Fruit fly (Drosophila melanogaster) whole organism, pupa: ENCODE results near the gene CG4592.

Source experiments
- CG10348 ChIP-seq: fragments of 200-800 bp; sonication (Bioruptor generic); IDR thresholded peaks from 2 replicates; pipeline ENCODE4 v1.3.6; 2022; ENCODE audit warnings: missing biosample characterization, missing genetic modification characterization
- CG12605 ChIP-seq: fragments of 200-800 bp; sonication (Bioruptor generic); IDR thresholded peaks from 2 replicates; pipeline ENCODE4 v1.3.6; 2022; ENCODE audit warnings: missing biosample characterization, missing genetic modification characterization
- CG13204 ChIP-seq: fragments of 200-800 bp; sonication (Bioruptor generic); optimal IDR thresholded peaks from 2 replicates; lab custom pipeline; 2018; ENCODE audit warnings: missing biosample characterization, mild to moderate bottlenecking, missing genetic modification characterization, moderate library complexity
- CG14655 ChIP-seq: fragments of 200-800 bp; sonication (Bioruptor generic); optimal IDR thresholded peaks from 3 replicates; lab custom pipeline; 2017; ENCODE audit warnings: mild to moderate bottlenecking, missing biosample characterization, missing genetic modification reagents, missing genetic modification characterization
- CG15710 ChIP-seq: fragments of 200-800 bp; sonication (Bioruptor generic); optimal IDR thresholded peaks from 2 replicates; lab custom pipeline; 2018; ENCODE audit warnings: missing biosample characterization, mild to moderate bottlenecking, missing genetic modification characterization, moderate library complexity
- CG17806 ChIP-seq: fragments of 200-800 bp; sonication (Bioruptor generic); optimal IDR thresholded peaks from 2 replicates; lab custom pipeline; 2018; ENCODE audit warnings: missing biosample characterization, mild to moderate bottlenecking, missing genetic modification characterization, moderate library complexity
- CG32121 ChIP-seq: fragments of 200-800 bp; sonication (Bioruptor generic); IDR thresholded peaks from 2 replicates; pipeline ENCODE4 v1.3.6; 2022; ENCODE audit warnings: missing biosample characterization, missing genetic modification characterization
- CG34367 ChIP-seq: fragments of 200-800 bp; sonication (Bioruptor generic); optimal IDR thresholded peaks from 2 replicates; lab custom pipeline; 2018; ENCODE audit warnings: missing biosample characterization, mild to moderate bottlenecking, missing genetic modification characterization
- CG4496 ChIP-seq: fragments of 200-800 bp; sonication (Bioruptor generic); IDR thresholded peaks from 3 replicates; pipeline ENCODE4 v1.3.6; 2022; ENCODE audit warnings: missing biosample characterization, missing genetic modification characterization
- CG8159 ChIP-seq: fragments of 200-800 bp; sonication (Bioruptor generic); optimal IDR thresholded peaks from 3 replicates; lab custom pipeline; 2018; ENCODE audit warnings: missing biosample characterization, mild to moderate bottlenecking, missing genetic modification characterization, moderate library complexity
- CG8301 ChIP-seq: fragments of 200-800 bp; sonication (Bioruptor generic); optimal IDR thresholded peaks from 2 replicates; lab custom pipeline; 2018; ENCODE audit warnings: missing biosample characterization, mild to moderate bottlenecking, missing genetic modification characterization
- CG9948 ChIP-seq: fragments of 200-800 bp; sonication (Bioruptor generic); optimal IDR thresholded peaks from 2 replicates; lab custom pipeline; 2018; ENCODE audit warnings: missing biosample characterization, mild to moderate bottlenecking, missing genetic modification characterization, moderate library complexity
- D1 ChIP-seq: fragments of 200-800 bp; sonication (Bioruptor generic); optimal IDR thresholded peaks from 2 replicates; lab custom pipeline; 2018; ENCODE audit warnings: missing biosample characterization, mild to moderate bottlenecking, missing genetic modification characterization, moderate library complexity
- EcR ChIP-seq: fragments of 200-800 bp; sonication (Bioruptor generic); optimal IDR thresholded peaks from 3 replicates; lab custom pipeline; 2019; ENCODE audit warnings: missing biosample characterization, missing genetic modification characterization, mild to moderate bottlenecking, moderate library complexity, missing genetic modification reagents
- Ets98B ChIP-seq: fragments of 200-800 bp; sonication (Bioruptor generic); IDR thresholded peaks from 2 replicates; pipeline ENCODE4 v1.3.6; 2022; ENCODE audit warnings: missing biosample characterization, missing genetic modification characterization
- Pif1A ChIP-seq: fragments of 200-800 bp; sonication (Bioruptor generic); optimal IDR thresholded peaks from 3 replicates; lab custom pipeline; 2016; ENCODE audit warnings: missing biosample characterization, missing genetic modification characterization
- Pif1B ChIP-seq: fragments of 200-800 bp; sonication (Bioruptor generic); optimal IDR thresholded peaks from 3 replicates; lab custom pipeline; 2016; ENCODE audit warnings: missing biosample characterization, missing genetic modification characterization
- Snoo ChIP-seq: fragments of 200-800 bp; sonication (Bioruptor generic); optimal IDR thresholded peaks from 3 replicates; lab custom pipeline; 2017; ENCODE audit warnings: missing biosample characterization, mild to moderate bottlenecking, missing genetic modification characterization, inconsistent platforms
- fd96Ca ChIP-seq: fragments of 200-800 bp; sonication (Bioruptor generic); IDR thresholded peaks from 3 replicates; pipeline ENCODE4 v1.3.6; 2022; ENCODE audit warnings: missing biosample characterization, missing genetic modification characterization
- gl ChIP-seq: fragments of 200-800 bp; sonication (Bioruptor generic); optimal IDR thresholded peaks from 2 replicates; lab custom pipeline; 2018; ENCODE audit warnings: missing biosample characterization, mild to moderate bottlenecking, missing genetic modification characterization
- rn ChIP-seq: fragments of 200-800 bp; sonication (Bioruptor generic); IDR thresholded peaks from 2 replicates; pipeline ENCODE4 v1.3.6; 2022; ENCODE audit warnings: missing biosample characterization, missing genetic modification characterization

Gene CG4592

dm6 chr2L:9893183-9893582 is 28.2 kb upstream of the CG4592 start, which contains the start of gene mtDNA-helicase:
TSS of gene mtDNA-helicase (minus strand) at chr2L:9893446.
- no peak for TF ChIP-seq CG17806 (tag; lab: Kevin White, UChicago)
- TF ChIP-seq, all 21 proteins: peak for 0

- TF ChIP-seq Pif1B: no peak
- TF ChIP-seq CG8301 (tag; lab: Kevin White, UChicago): no peak
- no peak for TF ChIP-seq Snoo
- TF ChIP-seq Pif1A (GFP tag; lab: Kevin White, UChicago): no peak
- TF ChIP-seq CG4496 (GFP tag; lab: Robert Waterston, UW): no peak
- TF ChIP-seq CG8159 (tag; lab: Kevin White, UChicago): no peak
Observed at dm6 chr2L:9894193-9894592, 27.2 kb upstream of the CG4592 start.

dm6 chr2L:9894871-9895364 is 26.5 kb upstream of the CG4592 start, which contains the start of gene Bka:
TSS of gene Bka (plus strand) at chr2L:9895287.
- TF ChIP-seq CG14655 (GFP tag; lab: Kevin White, UChicago) (no peak), EcR (no peak), CG10348 (GFP tag; lab: Robert Waterston, UW) (no peak), CG15710 (tag; lab: Kevin White, UChicago) (peak; percentile 45), Ets98B (GFP tag; lab: Robert Waterston, UW) (no peak), CG13204 (GFP tag; lab: Kevin White, UChicago) (no peak), gl (peak; percentile 8), CG8159 (tag; lab: Kevin White, UChicago) (no peak), D1 (peak; percentile 30), Pif1B (peak; percentile 48), CG12605 (GFP tag; lab: Robert Waterston, UW) (no peak), CG34367 (tag; lab: Kevin White, UChicago) (no peak), Pif1A (GFP tag; lab: Kevin White, UChicago) (no peak), Snoo (peak; percentile 59), CG9948 (no peak), CG4496 (GFP tag; lab: Robert Waterston, UW) (peak; percentile 7; the same call in 1 of the 3 replicates), CG8301 (tag; lab: Kevin White, UChicago) (no peak), CG17806 (tag; lab: Kevin White, UChicago) (no peak), rn (GFP tag; lab: Robert Waterston, UW) (no peak), CG32121 (no peak)

dm6 chr2L:9897296-9897695 is 24.1 kb upstream of the CG4592 start, which contains the start of gene RpS2:
TSS of gene RpS2 (minus strand) at chr2L:9897552.
- TF ChIP-seq CG32121 (no peak), fd96Ca (no peak), CG4496 (GFP tag; lab: Robert Waterston, UW) (no peak), Pif1B (peak; percentile 37), rn (GFP tag; lab: Robert Waterston, UW) (no peak), CG15710 (tag; lab: Kevin White, UChicago) (peak; percentile 10), CG17806 (tag; lab: Kevin White, UChicago) (no peak), CG13204 (GFP tag; lab: Kevin White, UChicago) (no peak), Ets98B (GFP tag; lab: Robert Waterston, UW) (no peak; the same call in 1 of the 2 replicates), D1 (no peak)
- TF ChIP-seq, all 21 proteins: peak for 2

dm6 chr2L:9903028-9903427 is 18.4 kb upstream of the CG4592 start, which contains the start of gene Muc30E:
TSS of gene Muc30E (minus strand) at chr2L:9903128.
- TF ChIP-seq fd96Ca: no peak
- TF ChIP-seq CG34367 (tag; lab: Kevin White, UChicago): no peak
- no peak for TF ChIP-seq Ets98B (GFP tag; lab: Robert Waterston, UW)
- no peak for TF ChIP-seq EcR
- no peak for TF ChIP-seq D1
- no peak for TF ChIP-seq rn (GFP tag; lab: Robert Waterston, UW)
- TF ChIP-seq CG14655 (GFP tag; lab: Kevin White, UChicago): no peak
- TF ChIP-seq CG15710 (tag; lab: Kevin White, UChicago): no peak
- TF ChIP-seq CG13204 (GFP tag; lab: Kevin White, UChicago): no peak
- no peak for TF ChIP-seq CG32121
- TF ChIP-seq gl: no peak
- no peak for TF ChIP-seq CG17806 (tag; lab: Kevin White, UChicago)
- no peak for TF ChIP-seq CG10348 (GFP tag; lab: Robert Waterston, UW)
- no peak for TF ChIP-seq Pif1B
- TF ChIP-seq, all 21 proteins: peak for 0

dm6 chr2L:9906641-9907040 is 14.8 kb upstream of the CG4592 start:
- TF ChIP-seq fd96Ca: peak; percentile 76; the same call in 2 of the 3 replicates
- TF ChIP-seq Pif1A (GFP tag; lab: Kevin White, UChicago): peak; percentile 2
- no peak for TF ChIP-seq EcR
- no peak for TF ChIP-seq CG34367 (tag; lab: Kevin White, UChicago)
- TF ChIP-seq CG17806 (tag; lab: Kevin White, UChicago): peak; percentile 38
- TF ChIP-seq Ets98B (GFP tag; lab: Robert Waterston, UW): peak; percentile 74
- TF ChIP-seq CG8159 (tag; lab: Kevin White, UChicago): peak; percentile 43
- peak; percentile 61 for TF ChIP-seq CG8301 (tag; lab: Kevin White, UChicago)
- peak; percentile 78 for TF ChIP-seq CG4496 (GFP tag; lab: Robert Waterston, UW)
- TF ChIP-seq CG32121: peak; percentile 56; the same call in 1 of the 2 replicates
- TF ChIP-seq gl: peak; percentile 21
- TF ChIP-seq CG14655 (GFP tag; lab: Kevin White, UChicago): peak; percentile 55
- TF ChIP-seq Pif1B: peak; percentile 17
- TF ChIP-seq CG9948: peak; percentile 12
- no peak for TF ChIP-seq CG10348 (GFP tag; lab: Robert Waterston, UW)
- peak; percentile 70 for TF ChIP-seq CG12605 (GFP tag; lab: Robert Waterston, UW)
